Fruit fly (Drosophila melanogaster) whole organism, embryonic: ENCODE data around the gene Eig71Ei.
A peak's percentile ranks its signal among the peaks of the same experiment; 100 is the strongest.

ENCODE experiments used
- Antp ChIP-seq: fragments of 200-800 bp; sonication (Bioruptor generic); optimal IDR thresholded peaks from 3 replicates; lab custom pipeline; 2016; ENCODE audit warnings: missing biosample characterization, missing genetic modification characterization
- Blimp-1 ChIP-seq: fragments of 200-800 bp; sonication (Bioruptor generic); optimal IDR thresholded peaks from 3 replicates; lab custom pipeline; 2018; ENCODE audit warnings: missing biosample characterization, missing genetic modification characterization, mild to moderate bottlenecking, moderate library complexity, missing genetic modification reagents
- CG10959 ChIP-seq: fragments of 200-800 bp; sonication (Bioruptor generic); IDR thresholded peaks from 2 replicates; pipeline ENCODE4 v1.3.6; 2022; ENCODE audit warnings: missing biosample characterization, missing genetic modification characterization
- CG10979 ChIP-seq: fragments of 200-800 bp; sonication (Bioruptor generic); optimal IDR thresholded peaks from 2 replicates; lab custom pipeline; 2018; ENCODE audit warnings: missing biosample characterization, mild to moderate bottlenecking, missing genetic modification characterization, moderate library complexity
- CG11247 ChIP-seq: fragments of 200-800 bp; sonication (Bioruptor generic); IDR thresholded peaks from 2 replicates; pipeline ENCODE4 v1.3.6; 2022; ENCODE audit warnings: missing biosample characterization, missing genetic modification characterization
- CG12744 ChIP-seq: fragments of 200-800 bp; sonication (Bioruptor generic); optimal IDR thresholded peaks from 2 replicates; lab custom pipeline; 2016; ENCODE audit warnings: missing biosample characterization, missing genetic modification characterization
- CG14710 ChIP-seq: fragments of 200-800 bp; sonication (Bioruptor generic); optimal IDR thresholded peaks from 3 replicates; lab custom pipeline; 2019; ENCODE audit warnings: missing biosample characterization, mild to moderate bottlenecking, missing genetic modification characterization, moderate library complexity
- CG15269 ChIP-seq: fragments of 200-800 bp; sonication (Bioruptor generic); optimal IDR thresholded peaks from 2 replicates; lab custom pipeline; 2018; ENCODE audit warnings: missing biosample characterization, mild to moderate bottlenecking, missing genetic modification characterization, moderate library complexity
- CG1603 ChIP-seq: fragments of 200-800 bp; sonication (Bioruptor generic); optimal IDR thresholded peaks from 2 replicates; lab custom pipeline; 2019; ENCODE audit warnings: missing biosample characterization, mild to moderate bottlenecking, missing genetic modification characterization, moderate library complexity
- CG17328 ChIP-seq: fragments of 200-800 bp; sonication (Bioruptor generic); IDR thresholded peaks from 2 replicates; pipeline ENCODE4 v1.3.6; 2022; ENCODE audit warnings: missing biosample characterization, missing genetic modification characterization
- CG17829 ChIP-seq: fragments of 200-800 bp; optimal IDR thresholded peaks from 2 replicates; lab custom pipeline; 2019; ENCODE audit warnings: missing biosample characterization, mild to moderate bottlenecking, missing genetic modification characterization, moderate library complexity
- CG18262 ChIP-seq: fragments of 200-800 bp; optimal IDR thresholded peaks from 3 replicates; lab custom pipeline; 2019; ENCODE audit warnings: missing biosample characterization, mild to moderate bottlenecking, missing genetic modification characterization, moderate library complexity
- CG2116 ChIP-seq: fragments of 200-800 bp; sonication (Bioruptor generic); optimal IDR thresholded peaks from 3 replicates; lab custom pipeline; 2018; ENCODE audit warnings: missing biosample characterization, mild to moderate bottlenecking, missing genetic modification characterization
- CG2678 ChIP-seq: fragments of 200-800 bp; sonication (Bioruptor generic); optimal IDR thresholded peaks from 3 replicates; lab custom pipeline; 2019; ENCODE audit warnings: missing biosample characterization, mild to moderate bottlenecking, missing genetic modification characterization, moderate library complexity
- CG4282 ChIP-seq: fragments of 200-800 bp; sonication (Bioruptor generic); optimal IDR thresholded peaks from 2 replicates; lab custom pipeline; 2016; ENCODE audit warnings: missing biosample characterization, missing genetic modification characterization
- CG4820 ChIP-seq: fragments of 200-800 bp; sonication (Bioruptor generic); optimal IDR thresholded peaks from 3 replicates; lab custom pipeline; 2016; ENCODE audit warnings: missing biosample characterization, missing genetic modification characterization
- CG6175 ChIP-seq: fragments of 200-800 bp; sonication (Bioruptor generic); IDR thresholded peaks from 3 replicates; pipeline ENCODE4 v1.3.6; 2022; ENCODE audit warnings: missing biosample characterization, missing genetic modification characterization
- CG7839 ChIP-seq: fragments of 200-800 bp; sonication (Bioruptor generic); optimal IDR thresholded peaks from 3 replicates; lab custom pipeline; 2018; ENCODE audit warnings: missing biosample characterization, mild to moderate bottlenecking, missing genetic modification characterization, moderate library complexity
- CG8765 ChIP-seq: fragments of 200-800 bp; sonication (Bioruptor generic); IDR thresholded peaks from 2 replicates; pipeline ENCODE4 v1.3.6; 2022; ENCODE audit warnings: missing biosample characterization, missing genetic modification characterization
- CG9727 ChIP-seq: fragments of 200-800 bp; sonication (Bioruptor generic); optimal IDR thresholded peaks from 3 replicates; lab custom pipeline; 2017; ENCODE audit warnings: missing biosample characterization, mild to moderate bottlenecking, missing genetic modification characterization
- Dip2 ChIP-seq: fragments of 200-800 bp; sonication (Bioruptor generic); IDR thresholded peaks from 2 replicates; pipeline ENCODE4 v1.3.6; 2022; ENCODE audit warnings: missing biosample characterization, missing genetic modification characterization
- Ets65A ChIP-seq: fragments of 200-800 bp; sonication (Bioruptor generic); peaks from one replicate; lab custom pipeline; 2016; ENCODE audit warnings: missing biosample characterization, missing genetic modification characterization
- H2.0 ChIP-seq: fragments of 200-800 bp; sonication (Bioruptor generic); IDR thresholded peaks from 2 replicates; pipeline ENCODE4 v1.3.6; 2022; ENCODE audit warnings: missing biosample characterization, missing genetic modification characterization
- HLHmδ ChIP-seq: fragments of 200-800 bp; sonication (Bioruptor generic); optimal IDR thresholded peaks from 2 replicates; lab custom pipeline; 2018; ENCODE audit warnings: missing biosample characterization, mild to moderate bottlenecking, missing genetic modification characterization, moderate library complexity
- Mad ChIP-seq: fragments of 200-800 bp; sonication (Bioruptor generic); optimal IDR thresholded peaks from 2 replicates; lab custom pipeline; 2016; ENCODE audit warnings: missing biosample characterization, missing genetic modification characterization
- Mrtf ChIP-seq: fragments of 200-800 bp; sonication (Bioruptor generic); IDR thresholded peaks from 3 replicates; pipeline ENCODE4 v1.3.6; 2022; ENCODE audit warnings: missing biosample characterization, missing genetic modification characterization
- Six4 ChIP-seq: fragments of 200-800 bp; sonication (Bioruptor generic); optimal IDR thresholded peaks from 2 replicates; lab custom pipeline; 2016; ENCODE audit warnings: missing biosample characterization, missing genetic modification characterization
- Spps ChIP-seq: fragments of 200-800 bp; sonication (Bioruptor generic); optimal IDR thresholded peaks from 2 replicates; lab custom pipeline; 2018; ENCODE audit warnings: missing biosample characterization, mild to moderate bottlenecking, missing genetic modification characterization
- Taf1 ChIP-seq: fragments of 200-800 bp; sonication (Bioruptor generic); IDR thresholded peaks from 2 replicates; pipeline ENCODE4 v1.3.6; 2022; ENCODE audit warnings: missing biosample characterization, missing genetic modification characterization
- Xrp1 ChIP-seq: fragments of 200-800 bp; sonication (Bioruptor generic); IDR thresholded peaks from 2 replicates; pipeline ENCODE4 v1.3.6; 2022; ENCODE audit warnings: missing biosample characterization, missing genetic modification characterization
- bsh ChIP-seq, 2 experiments: fragments of 200-800 bp; sonication (Bioruptor generic); optimal IDR thresholded peaks; 2 replicates each; lab custom pipeline; 2017 to 2018; ENCODE audit warnings: mild to moderate bottlenecking in 2 of 2, missing biosample characterization in 2 of 2, missing genetic modification characterization in 2 of 2, moderate library complexity in 1 of 2
- cad ChIP-seq: fragments of >200 bp; optimal IDR thresholded peaks from 2 replicates; lab custom pipeline; 2017; ENCODE audit warnings: missing biosample characterization, missing genetic modification characterization
- ewg ChIP-seq: fragments of 200-800 bp; sonication (Bioruptor generic); optimal IDR thresholded peaks from 3 replicates; lab custom pipeline; 2017; ENCODE audit warnings: mild to moderate bottlenecking, missing biosample characterization, missing genetic modification reagents, missing genetic modification characterization
- exex ChIP-seq: fragments of 200-800 bp; sonication (Bioruptor generic); optimal IDR thresholded peaks from 4 replicates; lab custom pipeline; 2018; ENCODE audit warnings: missing biosample characterization, mild to moderate bottlenecking, missing genetic modification characterization, moderate library complexity
- fru ChIP-seq: fragments of >200 bp; optimal IDR thresholded peaks from 2 replicates; lab custom pipeline; 2017
- gem ChIP-seq: fragments of 200-800 bp; sonication (Bioruptor generic); optimal IDR thresholded peaks from 2 replicates; lab custom pipeline; 2019; ENCODE audit warnings: missing biosample characterization, mild to moderate bottlenecking, missing genetic modification characterization, moderate library complexity
- gsb ChIP-seq: fragments of 200-800 bp; sonication (Bioruptor generic); IDR thresholded peaks from 2 replicates; pipeline ENCODE4 v1.3.6; 2022; ENCODE audit warnings: missing biosample characterization, missing genetic modification characterization
- mld ChIP-seq: fragments of 200-800 bp; sonication (Bioruptor generic); IDR thresholded peaks from 3 replicates; pipeline ENCODE4 v1.3.6; 2022; ENCODE audit warnings: missing biosample characterization, missing genetic modification characterization; ENCODE audit not compliant: partially characterized antibody
- nau ChIP-seq: fragments of 200-800 bp; sonication (Bioruptor generic); optimal IDR thresholded peaks from 3 replicates; lab custom pipeline; 2017; ENCODE audit warnings: missing biosample characterization, mild to moderate bottlenecking, missing genetic modification characterization, missing genetic modification reagents
- phol ChIP-seq: fragments of 200-800 bp; sonication (Bioruptor generic); optimal IDR thresholded peaks from 3 replicates; lab custom pipeline; 2018; ENCODE audit warnings: missing biosample characterization, mild to moderate bottlenecking, missing genetic modification characterization, moderate library complexity
- prd ChIP-seq, 3 experiments: fragments of >200 bp in 2 of 3; fragments of 200-800 bp in 1 of 3; sonication (Bioruptor generic) in 1 of 3; optimal IDR thresholded peaks in 2 of 3; IDR thresholded peaks in 1 of 3; 2 replicates in 2 of 3; 3 replicates in 1 of 3; pipeline versions ENCODE4 v1.3.6 to Lab custom; 2017 to 2022; ENCODE audit warnings: missing biosample characterization in 1 of 3, missing genetic modification characterization in 1 of 3
- sens ChIP-seq: fragments of 200-800 bp; sonication (Bioruptor generic); peaks from one replicate; lab custom pipeline; 2016; ENCODE audit warnings: missing biosample characterization, missing genetic modification characterization
- shn ChIP-seq: fragments of 200-800 bp; sonication (Bioruptor generic); optimal IDR thresholded peaks from 3 replicates; lab custom pipeline; 2016; ENCODE audit warnings: missing biosample characterization, missing genetic modification characterization
- sim ChIP-seq: fragments of 200-800 bp; sonication (Bioruptor generic); IDR thresholded peaks from 2 replicates; pipeline ENCODE4 v1.3.6; 2022; ENCODE audit warnings: missing biosample characterization, missing genetic modification characterization
- tio ChIP-seq: fragments of 200-800 bp; sonication (Bioruptor generic); optimal IDR thresholded peaks from 2 replicates; lab custom pipeline; 2017; ENCODE audit warnings: missing biosample characterization, missing genetic modification characterization, inconsistent platforms
- trh ChIP-seq: fragments of 200-800 bp; sonication (Bioruptor generic); optimal IDR thresholded peaks from 2 replicates; lab custom pipeline; 2016; ENCODE audit warnings: missing biosample characterization, missing genetic modification characterization
- tx ChIP-seq: fragments of 200-800 bp; sonication (Bioruptor generic); optimal IDR thresholded peaks from 2 replicates; lab custom pipeline; 2016; ENCODE audit warnings: missing biosample characterization, missing genetic modification characterization
- wek ChIP-seq: fragments of 200-800 bp; sonication (Bioruptor generic); optimal IDR thresholded peaks from 3 replicates; lab custom pipeline; 2018; ENCODE audit warnings: missing biosample characterization, mild to moderate bottlenecking, missing genetic modification characterization, moderate library complexity
- zen ChIP-seq: fragments of 200-800 bp; sonication (Bioruptor generic); optimal IDR thresholded peaks from 3 replicates; lab custom pipeline; 2018; ENCODE audit warnings: missing biosample characterization, mild to moderate bottlenecking, missing genetic modification characterization, moderate library complexity

Eig71Ei gene

dm6 chr3L:15639978-15640377, 19.5 kb upstream of the Eig71Ei start (continued):
- TF ChIP-seq Dip2 (GFP tag; lab: Robert Waterston, UW): no peak
- no peak for TF ChIP-seq HLHmδ (GFP tag; lab: Kevin White, UChicago)
- TF ChIP-seq trh: no peak
- TF ChIP-seq Mrtf (GFP tag; lab: Robert Waterston, UW): no peak
- no peak for TF ChIP-seq exex (tag; lab: Kevin White, UChicago)
- TF ChIP-seq Antp (GFP tag; lab: Kevin White, UChicago): peak; percentile 17
- TF ChIP-seq mld (GFP tag; lab: Robert Waterston, UW): no peak
- TF ChIP-seq fru (lab: Kevin White, UChicago): no peak
- TF ChIP-seq sim: no peak
- TF ChIP-seq Spps (tag; lab: Kevin White, UChicago): no peak
- no peak for TF ChIP-seq H2.0 (GFP tag; lab: Robert Waterston, UW)
- TF ChIP-seq CG17328: no peak; the same call in 1 of the 2 replicates
- TF ChIP-seq CG12744 (GFP tag; lab: Kevin White, UChicago): no peak
- no peak for TF ChIP-seq CG6175 (GFP tag; lab: Robert Waterston, UW)
- TF ChIP-seq CG4282 (GFP tag; lab: Kevin White, UChicago): no peak
- no peak for TF ChIP-seq Six4
- TF ChIP-seq phol (tag; lab: Kevin White, UChicago): peak; percentile 13
- TF ChIP-seq CG10959 (GFP tag; lab: Robert Waterston, UW): no peak
- no peak for TF ChIP-seq CG8765 (GFP tag; lab: Robert Waterston, UW)
- TF ChIP-seq cad (GFP tag; lab: Kevin White, UChicago): no peak

DNA sequence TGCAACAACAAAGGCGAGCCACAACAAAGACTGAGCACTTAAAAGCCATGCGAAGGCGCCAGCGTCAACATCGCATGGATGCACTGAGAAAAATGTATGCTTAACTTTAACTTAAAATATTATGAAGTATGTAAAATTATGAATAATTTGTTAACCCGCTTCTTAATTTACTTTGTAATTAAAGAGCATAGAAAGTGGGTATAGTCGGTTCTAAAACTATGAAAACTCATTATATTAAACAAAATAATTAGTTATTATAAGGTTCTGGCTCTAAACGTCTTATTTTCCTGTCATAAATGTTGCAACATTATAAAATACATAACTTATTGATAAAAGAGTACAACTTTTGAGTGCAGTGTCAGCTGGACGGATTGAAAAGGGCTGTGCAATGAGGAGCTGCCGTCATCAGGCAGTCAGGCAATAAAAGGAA, 17.9 kb upstream of the Eig71Ei start:
- TF ChIP-seq CG2116 (GFP tag; lab: Kevin White, UChicago) (no peak), CG2678 (tag; lab: Kevin White, UChicago) (no peak), Taf1 (GFP tag; lab: Robert Waterston, UW) (0 out of 2 replicates have a peak, but pooled peaks have one; percentile 15), gsb (GFP tag; lab: Robert Waterston, UW) (no peak), CG4820 (GFP tag; lab: Kevin White, UChicago) (no peak), ewg (GFP tag; lab: Kevin White, UChicago) (no peak), sens (GFP tag; lab: Kevin White, UChicago) (peak; percentile 67), tx (GFP tag; lab: Kevin White, UChicago) (no peak), Blimp-1 (GFP tag; lab: Kevin White, UChicago) (peak; percentile 12), CG10979 (tag; lab: Kevin White, UChicago) (peak; percentile 9), tio (GFP tag; lab: Kevin White, UChicago) (no peak), Mad (GFP tag; lab: Kevin White, UChicago) (no peak), wek (GFP tag; lab: Kevin White, UChicago) (no peak), CG14710 (tag; lab: Kevin White, UChicago) (peak; percentile 8), Xrp1 (GFP tag; lab: Robert Waterston, UW) (0 out of 2 replicates have a peak, but pooled peaks have one; percentile 16)
- TF ChIP-seq, all 482 proteins: peak for 6

DNA sequence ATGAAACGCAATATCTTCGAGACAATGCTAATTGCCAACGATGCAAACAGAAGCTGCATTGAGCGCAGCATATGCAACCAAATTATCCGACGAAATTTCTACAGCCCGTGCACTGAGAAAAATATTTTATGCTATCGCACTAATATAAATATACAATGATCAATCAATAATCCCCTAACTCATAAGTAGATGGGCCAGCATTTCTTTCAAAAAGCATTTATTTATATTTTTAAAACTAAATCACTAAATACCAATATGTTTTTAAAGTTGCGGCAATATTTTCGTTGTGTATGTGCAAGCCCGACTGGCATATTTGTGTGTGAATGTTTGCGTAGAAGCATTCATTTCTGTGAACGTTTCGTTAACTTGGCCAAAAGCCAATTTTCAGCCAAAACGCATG, 13.3 kb upstream of the Eig71Ei start:
- peak; percentile 10 for TF ChIP-seq CG18262 (tag; lab: Kevin White, UChicago)
- TF ChIP-seq CG17829: peak; percentile 5
- 0 out of 2 replicates have a peak, but pooled peaks have one; percentile 24 for TF ChIP-seq Xrp1 (GFP tag; lab: Robert Waterston, UW)
- peak in 1 of 2 experiments; percentile 29 for TF ChIP-seq bsh (GFP tag; optimal IDR thresholded peaks at IDR 0.05; lab: Kevin White, UChicago)
- peak; percentile 17 for TF ChIP-seq Ets65A (GFP tag; lab: Kevin White, UChicago)
- peak; percentile 26 for TF ChIP-seq zen (tag; lab: Kevin White, UChicago)
- no peak for TF ChIP-seq nau (GFP tag; lab: Kevin White, UChicago)
- TF ChIP-seq CG15269 (tag; lab: Kevin White, UChicago): no peak
- TF ChIP-seq CG9727 (GFP tag; lab: Kevin White, UChicago): peak; percentile 7
- TF ChIP-seq shn: no peak
- no peak for TF ChIP-seq CG11247
- peak; percentile 15 for TF ChIP-seq CG1603 (tag; lab: Kevin White, UChicago)
- TF ChIP-seq prd (optimal IDR thresholded peaks at IDR 0.05; lab: Kevin White, UChicago): no peak
- TF ChIP-seq prd (GFP tag; IDR thresholded peaks at IDR 0.05; lab: Robert Waterston, UW): peak; percentile 38; the same call in 1 of the 3 replicates
- peak; percentile 3 for TF ChIP-seq CG7839 (tag; lab: Kevin White, UChicago)
- peak; percentile 35 for TF ChIP-seq gem (tag; lab: Kevin White, UChicago)
